Worm (Caenorhabditis elegans) whole organism, L2 larva: ENCODE results near the gene F21D12.2.

Experiments used
- R02D3.7 ChIP-seq: fragments of 150-350 bp; optimal IDR thresholded peaks from 2 replicates; lab custom pipeline; 2014; ENCODE audit warnings: missing biosample characterization, missing genetic modification characterization
- elt-1 ChIP-seq: fragments of 150-350 bp; optimal IDR thresholded peaks from 2 replicates; lab custom pipeline; 2014; ENCODE audit warnings: missing biosample characterization, missing genetic modification characterization
- elt-3 ChIP-seq: sonication (generic microtip); optimal IDR thresholded peaks from 2 replicates; lab custom pipeline; 2017; ENCODE audit warnings: missing biosample characterization, missing genetic modification characterization
- lin-13 ChIP-seq: fragments of 150-350 bp; optimal IDR thresholded peaks from 2 replicates; lab custom pipeline; 2014; ENCODE audit warnings: missing biosample characterization, missing genetic modification reagents, missing genetic modification characterization
- lsy-2 ChIP-seq, 2 experiments: fragments of 150-350 bp in 1 of 2; sonication (generic microtip) in 1 of 2; optimal IDR thresholded peaks; 2 replicates each; lab custom pipeline; 2014 to 2017; ENCODE audit warnings: missing biosample characterization in 2 of 2, missing genetic modification characterization in 2 of 2
- mdl-1 ChIP-seq, 2 experiments: fragments of 150-350 bp in 1 of 2; sonication (generic microtip) in 1 of 2; optimal IDR thresholded peaks; 2 replicates each; lab custom pipeline; 2017; ENCODE audit warnings: missing biosample characterization in 2 of 2, missing genetic modification characterization in 2 of 2
- nhr-11 ChIP-seq: fragments of 150-350 bp; optimal IDR thresholded peaks from 2 replicates; lab custom pipeline; 2014; ENCODE audit warnings: missing biosample characterization, missing genetic modification characterization
- nhr-12 ChIP-seq: fragments of 150-350 bp; optimal IDR thresholded peaks from 2 replicates; lab custom pipeline; 2014; ENCODE audit warnings: missing biosample characterization, missing genetic modification characterization
- nhr-237 ChIP-seq: fragments of 150-350 bp; optimal IDR thresholded peaks from 2 replicates; lab custom pipeline; 2014; ENCODE audit warnings: missing biosample characterization, missing genetic modification characterization
- nhr-25 ChIP-seq: fragments of 150-350 bp; sonication (generic microtip); optimal IDR thresholded peaks from 3 replicates; lab custom pipeline; 2014; ENCODE audit warnings: missing biosample characterization, missing genetic modification characterization
- snpc-4 ChIP-seq: fragments of 150-350 bp; optimal IDR thresholded peaks from 2 replicates; lab custom pipeline; 2014; ENCODE audit warnings: missing biosample characterization, missing genetic modification characterization
- unc-55 ChIP-seq: fragments of 150-350 bp; sonication (generic microtip); optimal IDR thresholded peaks from 3 replicates; lab custom pipeline; 2014; ENCODE audit warnings: missing biosample characterization, missing genetic modification reagents, missing genetic modification characterization
- zag-1 ChIP-seq: fragments of 150-350 bp; optimal IDR thresholded peaks from 2 replicates; lab custom pipeline; 2014; ENCODE audit warnings: missing biosample characterization, missing genetic modification characterization

ce11 chrII:7357176-7357575 is 39.6 kb downstream of the F21D12.2 start:
- TF ChIP-seq nhr-11 (no peak), nhr-237 (no peak), R02D3.7 (tag; lab: Kevin White, UChicago) (no peak), nhr-25 (tag; lab: Kevin White, UChicago) (no peak), lsy-2 (tag; optimal IDR thresholded peaks at IDR 0.05; lab: Kevin White, UChicago) (no peak), unc-55 (no peak), mdl-1 (tag; optimal IDR thresholded peaks at IDR 0.05; lab: Kevin White, UChicago) (no peak), zag-1 (tag; lab: Kevin White, UChicago) (no peak), elt-3 (tag; lab: Kevin White, UChicago) (no peak), elt-1 (tag; lab: Kevin White, UChicago) (no peak), lin-13 (GFP tag; lab: Kevin White, UChicago) (no peak), snpc-4 (tag; lab: Kevin White, UChicago) (no peak), nhr-12 (no peak)
